Fruit fly (Drosophila melanogaster) whole organism, embryonic: ENCODE results near the gene CG5388.

Experiments used
- Asciz ChIP-seq: fragments of 200-800 bp; sonication (Bioruptor generic); optimal IDR thresholded peaks from 2 replicates; lab custom pipeline; 2017; ENCODE audit warnings: missing biosample characterization, mild to moderate bottlenecking, missing genetic modification characterization, missing genetic modification reagents
- CG10366 ChIP-seq: fragments of 200-800 bp; sonication (Bioruptor generic); IDR thresholded peaks from 2 replicates; pipeline ENCODE4 v1.3.6; 2022; ENCODE audit warnings: missing biosample characterization, missing genetic modification characterization
- CG10431 ChIP-seq: fragments of 200-800 bp; sonication (Bioruptor generic); optimal IDR thresholded peaks from 3 replicates; lab custom pipeline; 2018; ENCODE audit warnings: missing biosample characterization, mild to moderate bottlenecking, missing genetic modification characterization
- CG11560 ChIP-seq: fragments of 200-800 bp; sonication (Bioruptor generic); IDR thresholded peaks from 3 replicates; pipeline ENCODE4 v1.3.6; 2022; ENCODE audit warnings: missing biosample characterization, missing genetic modification characterization
- CG1602 ChIP-seq: fragments of 200-800 bp; sonication (Bioruptor generic); optimal IDR thresholded peaks from 3 replicates; lab custom pipeline; 2016; ENCODE audit warnings: missing biosample characterization, missing genetic modification characterization
- CG17361 ChIP-seq: fragments of 200-800 bp; sonication (Bioruptor generic); IDR thresholded peaks from 3 replicates; pipeline ENCODE4 v1.3.6; 2022; ENCODE audit warnings: missing biosample characterization, missing genetic modification characterization
- CG17385 ChIP-seq: fragments of 200-800 bp; sonication (Bioruptor generic); optimal IDR thresholded peaks from 3 replicates; lab custom pipeline; 2018; ENCODE audit warnings: missing biosample characterization, mild to moderate bottlenecking, missing genetic modification characterization
- CG18262 ChIP-seq: fragments of 200-800 bp; optimal IDR thresholded peaks from 3 replicates; lab custom pipeline; 2019; ENCODE audit warnings: missing biosample characterization, mild to moderate bottlenecking, missing genetic modification characterization, moderate library complexity
- CG2120 ChIP-seq: fragments of 200-800 bp; sonication (Bioruptor generic); optimal IDR thresholded peaks from 3 replicates; lab custom pipeline; 2016; ENCODE audit warnings: missing biosample characterization, missing genetic modification characterization
- CG2199 ChIP-seq: fragments of 200-800 bp; sonication (Bioruptor generic); IDR thresholded peaks from 3 replicates; pipeline ENCODE4 v1.3.6; 2022; ENCODE audit warnings: missing biosample characterization, missing genetic modification characterization
- CG30020 ChIP-seq: fragments of 200-800 bp; optimal IDR thresholded peaks from 2 replicates; lab custom pipeline; 2019; ENCODE audit warnings: missing biosample characterization, mild to moderate bottlenecking, missing genetic modification characterization, moderate library complexity
- CG31224 ChIP-seq: fragments of 200-800 bp; sonication (Bioruptor generic); IDR thresholded peaks from 2 replicates; pipeline ENCODE4 v1.3.6; 2022; ENCODE audit warnings: missing biosample characterization, missing genetic modification characterization
- CG32767 ChIP-seq: fragments of 200-800 bp; sonication (Bioruptor generic); IDR thresholded peaks from 2 replicates; pipeline ENCODE4 v1.3.6; 2022; ENCODE audit warnings: missing biosample characterization, missing genetic modification characterization
- CG32772 ChIP-seq: fragments of 200-800 bp; sonication (Bioruptor generic); IDR thresholded peaks from 2 replicates; pipeline ENCODE4 v1.3.6; 2022; ENCODE audit warnings: missing biosample characterization, missing genetic modification characterization
- CG3838 ChIP-seq: fragments of 200-800 bp; sonication (Bioruptor generic); optimal IDR thresholded peaks from 3 replicates; lab custom pipeline; 2016; ENCODE audit warnings: missing biosample characterization, missing genetic modification characterization
- CG4730 ChIP-seq: fragments of 200-800 bp; sonication (Bioruptor generic); IDR thresholded peaks from 2 replicates; pipeline ENCODE4 v1.3.6; 2022; ENCODE audit warnings: missing biosample characterization, missing genetic modification characterization
- CG7357 ChIP-seq: fragments of 200-800 bp; sonication (Bioruptor generic); IDR thresholded peaks from 3 replicates; pipeline ENCODE4 v1.3.6; 2022; ENCODE audit warnings: missing biosample characterization, missing genetic modification characterization
- CG9609 ChIP-seq: fragments of 200-800 bp; sonication (Bioruptor generic); optimal IDR thresholded peaks from 3 replicates; lab custom pipeline; 2016; ENCODE audit warnings: missing biosample characterization, missing genetic modification characterization
- CrebB ChIP-seq: fragments of 200-800 bp; sonication (Bioruptor generic); optimal IDR thresholded peaks from 3 replicates; lab custom pipeline; 2018; ENCODE audit warnings: missing biosample characterization, mild to moderate bottlenecking, missing genetic modification characterization
- ERR ChIP-seq: fragments of 200-800 bp; sonication (Bioruptor generic); optimal IDR thresholded peaks from 2 replicates; lab custom pipeline; 2016; ENCODE audit warnings: missing biosample characterization, missing genetic modification characterization
- HHEX ChIP-seq: fragments of 200-800 bp; sonication (Bioruptor generic); optimal IDR thresholded peaks from 3 replicates; lab custom pipeline; 2017; ENCODE audit warnings: missing biosample characterization, mild to moderate bottlenecking, missing genetic modification characterization, missing genetic modification reagents
- HLH4C ChIP-seq: fragments of 200-800 bp; sonication (Bioruptor generic); IDR thresholded peaks from 3 replicates; pipeline ENCODE4 v1.3.6; 2022; ENCODE audit warnings: missing biosample characterization, missing genetic modification characterization; ENCODE audit not compliant: partially characterized antibody
- Hr39 ChIP-seq: fragments of >200 bp; optimal IDR thresholded peaks from 2 replicates; lab custom pipeline; 2017
- Jarid2 ChIP-seq: fragments of 200-800 bp; sonication (Bioruptor generic); optimal IDR thresholded peaks from 3 replicates; lab custom pipeline; 2017; ENCODE audit warnings: mild to moderate bottlenecking, missing biosample characterization, missing genetic modification reagents, missing genetic modification characterization
- MESR4 ChIP-seq: fragments of 200-800 bp; sonication (Bioruptor generic); optimal IDR thresholded peaks from 2 replicates; lab custom pipeline; 2018; ENCODE audit warnings: missing biosample characterization, mild to moderate bottlenecking, missing genetic modification characterization, moderate library complexity
- Myb ChIP-seq: fragments of 200-800 bp; sonication (Bioruptor generic); optimal IDR thresholded peaks from 2 replicates; lab custom pipeline; 2016; ENCODE audit warnings: missing biosample characterization, missing genetic modification characterization
- Oli ChIP-seq: fragments of 200-800 bp; sonication (Bioruptor generic); optimal IDR thresholded peaks from 2 replicates; lab custom pipeline; 2018; ENCODE audit warnings: missing biosample characterization, mild to moderate bottlenecking, missing genetic modification characterization, moderate library complexity
- Optix ChIP-seq: fragments of 200-800 bp; sonication (Bioruptor generic); IDR thresholded peaks from 3 replicates; pipeline ENCODE4 v1.3.6; 2022; ENCODE audit warnings: missing biosample characterization, missing genetic modification characterization
- Rfx ChIP-seq: fragments of 200-800 bp; sonication (Bioruptor generic); IDR thresholded peaks from 2 replicates; pipeline ENCODE4 v1.3.6; 2022; ENCODE audit warnings: missing biosample characterization, missing genetic modification characterization
- Rx ChIP-seq: fragments of 200-800 bp; sonication (Bioruptor generic); IDR thresholded peaks from 2 replicates; pipeline ENCODE4 v1.3.6; 2022; ENCODE audit warnings: missing biosample characterization, missing genetic modification characterization
- Spps ChIP-seq: fragments of 200-800 bp; sonication (Bioruptor generic); optimal IDR thresholded peaks from 2 replicates; lab custom pipeline; 2018; ENCODE audit warnings: missing biosample characterization, mild to moderate bottlenecking, missing genetic modification characterization
- Taf1 ChIP-seq: fragments of 200-800 bp; sonication (Bioruptor generic); IDR thresholded peaks from 2 replicates; pipeline ENCODE4 v1.3.6; 2022; ENCODE audit warnings: missing biosample characterization, missing genetic modification characterization
- Trl ChIP-seq, 3 experiments: fragments of >200 bp in 2 of 3; fragments of 200-800 bp in 1 of 3; sonication (Bioruptor generic) in 1 of 3; optimal IDR thresholded peaks; 2 replicates in 1 of 3; 3 replicates in 2 of 3; lab custom pipeline; 2016 to 2017; ENCODE audit warnings: missing biosample characterization in 1 of 3, missing genetic modification characterization in 1 of 3
- Xrp1 ChIP-seq: fragments of 200-800 bp; sonication (Bioruptor generic); IDR thresholded peaks from 2 replicates; pipeline ENCODE4 v1.3.6; 2022; ENCODE audit warnings: missing biosample characterization, missing genetic modification characterization
- ab ChIP-seq: fragments of 200-800 bp; sonication (Bioruptor generic); optimal IDR thresholded peaks from 2 replicates; lab custom pipeline; 2016; ENCODE audit warnings: missing biosample characterization, missing genetic modification characterization
- abd-A ChIP-seq: fragments of 200-800 bp; sonication (Bioruptor generic); optimal IDR thresholded peaks from 3 replicates; lab custom pipeline; 2019; ENCODE audit warnings: missing biosample characterization, mild to moderate bottlenecking, missing genetic modification characterization, moderate library complexity
- ac ChIP-seq: fragments of 200-800 bp; sonication (Bioruptor generic); optimal IDR thresholded peaks from 3 replicates; lab custom pipeline; 2017; ENCODE audit warnings: missing biosample characterization, mild to moderate bottlenecking, missing genetic modification characterization
- ara ChIP-seq: fragments of 200-800 bp; sonication (Bioruptor generic); IDR thresholded peaks from 2 replicates; pipeline ENCODE4 v1.3.6; 2022; ENCODE audit warnings: missing biosample characterization, missing genetic modification characterization
- bbx ChIP-seq: fragments of 200-800 bp; sonication (Bioruptor generic); IDR thresholded peaks from 2 replicates; pipeline ENCODE4 v1.3.6; 2022; ENCODE audit warnings: missing biosample characterization, missing genetic modification characterization; ENCODE audit not compliant: partially characterized antibody
- btn ChIP-seq: fragments of 200-800 bp; sonication (Bioruptor generic); optimal IDR thresholded peaks from 2 replicates; lab custom pipeline; 2016; ENCODE audit warnings: missing biosample characterization, missing genetic modification characterization
- dysf ChIP-seq: fragments of 200-800 bp; sonication (Bioruptor generic); IDR thresholded peaks from 3 replicates; pipeline ENCODE4 v1.3.6; 2022; ENCODE audit warnings: missing biosample characterization, missing genetic modification characterization
- gem ChIP-seq: fragments of 200-800 bp; sonication (Bioruptor generic); optimal IDR thresholded peaks from 2 replicates; lab custom pipeline; 2019; ENCODE audit warnings: missing biosample characterization, mild to moderate bottlenecking, missing genetic modification characterization, moderate library complexity
- hb ChIP-seq: fragments of 200-800 bp; sonication (Bioruptor generic); IDR thresholded peaks from 3 replicates; pipeline ENCODE4 v1.3.6; 2022; ENCODE audit warnings: missing biosample characterization, missing genetic modification characterization; ENCODE audit not compliant: partially characterized antibody
- kay ChIP-seq: fragments of 200-800 bp; sonication (Bioruptor generic); optimal IDR thresholded peaks from 2 replicates; lab custom pipeline; 2016; ENCODE audit warnings: missing biosample characterization, missing genetic modification characterization
- klu ChIP-seq: fragments of 200-800 bp; sonication (Bioruptor generic); IDR thresholded peaks from 2 replicates; pipeline ENCODE4 v1.3.6; 2022; ENCODE audit warnings: missing biosample characterization, missing genetic modification characterization
- lov ChIP-seq, 2 experiments: fragments of 200-800 bp in 1 of 2; fragments of >200 bp in 1 of 2; sonication (Bioruptor generic) in 1 of 2; IDR thresholded peaks in 1 of 2; optimal IDR thresholded peaks in 1 of 2; 2 replicates in 1 of 2; 3 replicates in 1 of 2; pipeline versions ENCODE4 v1.3.6 to Lab custom; 2017 to 2022; ENCODE audit warnings: missing biosample characterization in 1 of 2, missing genetic modification characterization in 1 of 2
- run ChIP-seq: fragments of 200-800 bp; sonication (Bioruptor generic); optimal IDR thresholded peaks from 3 replicates; lab custom pipeline; 2018; ENCODE audit warnings: missing biosample characterization, mild to moderate bottlenecking, missing genetic modification characterization
- sob ChIP-seq: fragments of 200-800 bp; sonication (Bioruptor generic); IDR thresholded peaks from 2 replicates; pipeline ENCODE4 v1.3.6; 2022; ENCODE audit warnings: missing biosample characterization, missing genetic modification characterization
- tgo ChIP-seq: fragments of 200-800 bp; sonication (Bioruptor generic); IDR thresholded peaks from 3 replicates; pipeline ENCODE4 v1.3.6; 2022; ENCODE audit warnings: missing biosample characterization, missing genetic modification characterization
- yki ChIP-seq: fragments of >200 bp; optimal IDR thresholded peaks from 3 replicates; lab custom pipeline; 2018
- zfh2 ChIP-seq: fragments of 200-800 bp; sonication (Bioruptor generic); optimal IDR thresholded peaks from 2 replicates; lab custom pipeline; 2016; ENCODE audit warnings: missing biosample characterization, missing genetic modification characterization

The CG5388 gene

DNA sequence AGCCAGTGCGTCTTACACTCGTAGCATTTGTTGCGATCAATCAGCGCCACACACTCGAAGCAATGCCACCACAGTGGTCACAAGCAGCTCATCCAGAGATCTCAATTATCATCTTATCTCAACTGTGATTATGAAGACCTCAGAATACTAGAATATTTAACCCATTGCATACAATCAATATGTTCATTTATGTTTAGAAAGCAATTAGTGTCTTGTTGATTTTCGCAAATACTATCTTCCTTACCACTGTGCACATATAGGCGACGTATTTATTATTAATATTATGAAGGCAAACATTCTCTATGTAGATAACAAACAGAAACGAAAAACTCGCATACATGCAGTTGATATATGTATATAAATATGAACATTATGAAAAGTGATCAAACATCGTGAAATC is 18.7 kb upstream of the CG5388 start (continued):
- TF ChIP-seq tgo (GFP tag; lab: Robert Waterston, UW) (peak; percentile 75), CG32767 (no peak; the same call in 1 of the 2 replicates), CrebB (tag; lab: Kevin White, UChicago) (peak; percentile 42), ab (GFP tag; lab: Kevin White, UChicago) (no peak), lov (optimal IDR thresholded peaks at IDR 0.05; lab: Kevin White, UChicago) (no peak), lov (GFP tag; IDR thresholded peaks at IDR 0.05; lab: Robert Waterston, UW) (peak; percentile 74; the same call in 1 of the 3 replicates), Trl (optimal IDR thresholded peaks at IDR 0.05; lab: Kevin White, UChicago) (no peak), Trl (GFP tag; optimal IDR thresholded peaks at IDR 0.05; lab: Kevin White, UChicago) (peak; percentile 76), ac (GFP tag; lab: Kevin White, UChicago) (peak; percentile 57), CG10366 (GFP tag; lab: Robert Waterston, UW) (peak; percentile 50), Optix (peak; percentile 60; the same call in 1 of the 3 replicates), Xrp1 (GFP tag; lab: Robert Waterston, UW) (peak; percentile 88), kay (GFP tag; lab: Kevin White, UChicago) (no peak), Myb (GFP tag; lab: Kevin White, UChicago) (no peak), CG2199 (GFP tag; lab: Robert Waterston, UW) (peak; percentile 91; the same call in 2 of the 3 replicates), yki (lab: Kevin White, UChicago) (no peak), CG17361 (GFP tag; lab: Robert Waterston, UW) (peak; percentile 83), sob (GFP tag; lab: Robert Waterston, UW) (peak; percentile 64), Hr39 (lab: Kevin White, UChicago) (no peak), bbx (GFP tag; lab: Robert Waterston, UW) (no peak), gem (tag; lab: Kevin White, UChicago) (peak; percentile 82), CG9609 (GFP tag; lab: Kevin White, UChicago) (peak; percentile 23), dysf (peak; percentile 82), CG4730 (peak; percentile 71), HHEX (GFP tag; lab: Kevin White, UChicago) (peak; percentile 67), CG18262 (tag; lab: Kevin White, UChicago) (peak; percentile 78), Spps (tag; lab: Kevin White, UChicago) (peak; percentile 82), Taf1 (no peak; the same call in 1 of the 2 replicates), ERR (no peak), Rx (peak; percentile 54; the same call in 1 of the 2 replicates), CG3838 (GFP tag; lab: Kevin White, UChicago) (peak; percentile 53), CG31224 (GFP tag; lab: Robert Waterston, UW) (peak; percentile 32; the same call in 1 of the 2 replicates), Oli (peak; percentile 71), CG10431 (GFP tag; lab: Kevin White, UChicago) (peak; percentile 46), Jarid2 (peak; percentile 32), btn (peak; percentile 4), klu (GFP tag; lab: Robert Waterston, UW) (no peak), CG11560 (tag; lab: Robert Waterston, UW) (0 out of 3 replicates have a peak, but pooled peaks have one; percentile 39), CG32772 (GFP tag; lab: Robert Waterston, UW) (no peak), CG30020 (tag; lab: Kevin White, UChicago) (no peak), abd-A (no peak), Rfx (GFP tag; lab: Robert Waterston, UW) (peak; percentile 69), Asciz (GFP tag; lab: Kevin White, UChicago) (peak; percentile 92), run (no peak), HLH4C (GFP tag; lab: Robert Waterston, UW) (no peak), hb (GFP tag; lab: Robert Waterston, UW) (no peak), MESR4 (GFP tag; lab: Kevin White, UChicago) (no peak), CG1602 (peak; percentile 74), zfh2 (GFP tag; lab: Kevin White, UChicago) (no peak), CG7357 (peak; percentile 35; the same call in 1 of the 3 replicates), ara (GFP tag; lab: Robert Waterston, UW) (peak; percentile 85), CG17385 (peak; percentile 32), CG2120 (GFP tag; lab: Kevin White, UChicago) (peak; percentile 52)
